Worm (Caenorhabditis elegans): Measurements from ENCODE around the gene srbc-70.
A peak's percentile ranks its signal among the peaks of the same experiment; 100 is the strongest.

The srbc-70 gene

DNA sequence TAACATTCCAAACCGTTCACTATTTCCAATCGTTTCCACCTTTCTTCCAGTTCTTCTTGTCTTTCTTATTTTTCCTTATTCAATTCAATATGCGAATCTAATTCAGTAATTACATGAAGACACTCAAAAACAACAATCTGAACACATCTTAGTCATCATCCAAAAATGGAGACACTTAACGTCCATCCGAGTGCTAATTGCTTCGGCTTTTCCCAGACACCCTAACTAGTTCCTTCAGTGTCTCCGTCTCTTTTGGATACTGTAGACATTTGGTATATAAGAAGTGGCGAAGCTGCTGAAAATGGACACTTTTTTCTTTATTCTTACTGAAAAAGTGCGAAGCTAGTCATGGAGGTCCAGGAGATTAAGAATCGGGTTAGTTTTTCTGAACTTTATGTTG, 35.2 kb upstream of the srbc-70 start, which contains the start of gene col-33:
Gene col-33 (plus strand): TSS at position 301 of the 400 bp plus-strand sequence.
- TF ChIP-seq hlh-30 (tag; optimal IDR thresholded peaks at IDR 0.05; ENCODE audit: insufficient read depth) (no peak), C08G9.2 (tag; optimal IDR thresholded peaks at IDR 0.05) (no peak), pag-3 (tag; optimal IDR thresholded peaks at IDR 0.05; ENCODE audit: borderline replicate concordance) (no peak), elt-2 (tag; optimal IDR thresholded peaks at IDR 0.05) (no peak), fkh-10 (GFP tag; optimal IDR thresholded peaks at IDR 0.05) (no peak), nhr-232 (tag; optimal IDR thresholded peaks at IDR 0.05) (no peak), ceh-24 (tag; optimal IDR thresholded peaks at IDR 0.05) (no peak), ets-4 (tag; optimal IDR thresholded peaks at IDR 0.05) (no peak), ceh-31 (tag; optimal IDR thresholded peaks at IDR 0.05) (no peak), eyg-1 (tag; optimal IDR thresholded peaks at IDR 0.05) (no peak)

DNA sequence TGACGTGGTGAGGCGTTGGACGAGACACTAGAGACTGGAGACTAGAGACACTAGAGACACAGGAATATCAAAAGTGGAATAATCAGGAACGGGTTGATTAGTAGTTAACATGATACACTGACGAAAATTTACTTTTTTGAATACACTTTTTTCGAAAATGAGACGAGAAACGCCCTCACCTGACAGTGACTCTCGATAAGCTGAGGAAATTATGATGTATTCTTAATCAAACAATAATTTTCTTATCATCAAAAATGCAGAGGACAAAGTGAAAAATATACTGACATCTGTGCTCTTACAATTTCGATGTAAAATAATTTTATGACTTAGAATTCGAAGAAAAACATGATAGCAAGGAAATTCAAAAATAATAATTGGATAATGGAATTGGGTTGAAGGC, 31.6 kb upstream of the srbc-70 start:
- no peak for TF ChIP-seq sox-2 (GFP tag; IDR thresholded peaks at IDR 0.05)
- TF ChIP-seq pax-1 (tag; optimal IDR thresholded peaks at IDR 0.05), result no peak
- TF ChIP-seq sdc-2 (tag; optimal IDR thresholded peaks at IDR 0.05), result no peak
- no peak for TF ChIP-seq ceh-45 (GFP tag; IDR thresholded peaks at IDR 0.05)
- TF ChIP-seq K02D7.2 (tag; optimal IDR thresholded peaks at IDR 0.05), result no peak
- no peak for TF ChIP-seq pha-4 (tag; optimal IDR thresholded peaks at IDR 0.05)
- no peak for TF ChIP-seq hlh-13 (GFP tag; optimal IDR thresholded peaks at IDR 0.05)
- no peak for TF ChIP-seq ceh-6 (GFP tag; optimal IDR thresholded peaks at IDR 0.05)
- TF ChIP-seq hlh-6 (tag; optimal IDR thresholded peaks at IDR 0.05), result no peak
- TF ChIP-seq madf-2 (tag; optimal IDR thresholded peaks at IDR 0.05), result no peak
- no peak for TF ChIP-seq pag-3 (tag; optimal IDR thresholded peaks at IDR 0.05; ENCODE audit: borderline replicate concordance)
- no peak for TF ChIP-seq ets-4 (tag; optimal IDR thresholded peaks at IDR 0.05)
- no peak for TF ChIP-seq ceh-34 (tag; optimal IDR thresholded peaks at IDR 0.05)
- TF ChIP-seq dve-1 (tag; optimal IDR thresholded peaks at IDR 0.05), result no peak
- no peak for TF ChIP-seq ahr-1 (tag; optimal IDR thresholded peaks at IDR 0.05)
- TF ChIP-seq tbx-7 (tag; optimal IDR thresholded peaks at IDR 0.05), result no peak
- no peak for TF ChIP-seq unc-42 (tag; optimal IDR thresholded peaks at IDR 0.05)
- no peak for TF ChIP-seq che-1 (tag; optimal IDR thresholded peaks at IDR 0.05)
- no peak for TF ChIP-seq hlh-8 (tag; optimal IDR thresholded peaks at IDR 0.05)

- TF ChIP-seq gmeb-2 (tag; optimal IDR thresholded peaks at IDR 0.05), result no peak
- TF ChIP-seq nhr-232 (tag; optimal IDR thresholded peaks at IDR 0.05), result no peak
- no peak for TF ChIP-seq mec-3 (tag; optimal IDR thresholded peaks at IDR 0.05; ENCODE audit: borderline replicate concordance)
- TF ChIP-seq pax-1 (tag; optimal IDR thresholded peaks at IDR 0.05), result no peak
- TF ChIP-seq pha-2 (tag; optimal IDR thresholded peaks at IDR 0.05), result no peak
- TF ChIP-seq ets-4 (tag; optimal IDR thresholded peaks at IDR 0.05), result no peak
- TF ChIP-seq rnt-1 (tag; optimal IDR thresholded peaks at IDR 0.05), result no peak
Measured at ce11 chrIV:4254989-4255582, 27.3 kb upstream of the srbc-70 start.

- TF ChIP-seq pha-2 (tag; optimal IDR thresholded peaks at IDR 0.05), result peak; percentile 43
- TF ChIP-seq ceh-34 (tag; optimal IDR thresholded peaks at IDR 0.05), result no peak
Measured at ce11 chrIV:4247770-4248169, 20.0 kb upstream of the srbc-70 start, which contains the start of gene ama-1. Gene ama-1, plus strand, starts transcription at chrIV:4248070.

- TF ChIP-seq unc-42 (tag; optimal IDR thresholded peaks at IDR 0.05) (peak; percentile 22), dmd-4 (tag; optimal IDR thresholded peaks at IDR 0.05; ENCODE audit: borderline replicate concordance) (no peak), hlh-15 (tag; optimal IDR thresholded peaks at IDR 0.05) (no peak), rnt-1 (tag; optimal IDR thresholded peaks at IDR 0.05) (no peak), sdc-2 (tag; optimal IDR thresholded peaks at IDR 0.05) (no peak), T23F11.4 (GFP tag; optimal IDR thresholded peaks at IDR 0.05) (no peak), pax-1 (tag; optimal IDR thresholded peaks at IDR 0.05) (no peak)
Measured at ce11 chrIV:4247334-4247733, 19.5 kb upstream of the srbc-70 start.
